Worm (Caenorhabditis elegans) whole organism, mixed stage, embryonic: ENCODE results near the gene rnst-2.

Experiments
- bed-3 ChIP-seq: fragments of 200-800 bp; sonication (Bioruptor generic); optimal IDR thresholded peaks from 3 replicates; lab custom pipeline; 2018; ENCODE audit warnings: mild to moderate bottlenecking, missing genetic modification characterization, moderate library complexity, missing compliant biosample characterization
- ceh-39 ChIP-seq: fragments of 150-350 bp; optimal IDR thresholded peaks from 2 replicates; lab custom pipeline; 2014; ENCODE audit warnings: missing biosample characterization, missing genetic modification characterization
- ceh-43 ChIP-seq: fragments of 200-800 bp; sonication (Bioruptor generic); optimal IDR thresholded peaks from 2 replicates; lab custom pipeline; 2018; ENCODE audit warnings: mild to moderate bottlenecking, missing genetic modification characterization, moderate library complexity, missing compliant biosample characterization
- ceh-83 ChIP-seq: fragments of 200-800 bp; sonication (Bioruptor generic); optimal IDR thresholded peaks from 2 replicates; lab custom pipeline; 2018; ENCODE audit warnings: mild to moderate bottlenecking, missing genetic modification characterization, missing compliant biosample characterization
- ces-1 ChIP-seq: fragments of 150-350 bp; optimal IDR thresholded peaks from 2 replicates; lab custom pipeline; 2014; ENCODE audit warnings: missing biosample characterization, missing genetic modification reagents, missing genetic modification characterization
- cnd-1 ChIP-seq: fragments of 200-800 bp; sonication (Bioruptor generic); optimal IDR thresholded peaks from 2 replicates; lab custom pipeline; 2018; ENCODE audit warnings: mild to moderate bottlenecking, missing genetic modification characterization, missing compliant biosample characterization
- drap-1 ChIP-seq: fragments of 200-800 bp; sonication (Bioruptor generic); optimal IDR thresholded peaks from 3 replicates; lab custom pipeline; 2018; ENCODE audit warnings: mild to moderate bottlenecking, missing genetic modification characterization, missing compliant biosample characterization
- elt-1 ChIP-seq: sonication (generic microtip); optimal IDR thresholded peaks from 2 replicates; lab custom pipeline; 2017; ENCODE audit warnings: missing genetic modification characterization, mild to moderate bottlenecking, missing compliant biosample characterization, antibody characterized with exemption, moderate library complexity, borderline replicate concordance; ENCODE audit not compliant: insufficient read depth
- elt-3 ChIP-seq: fragments of 150-350 bp; optimal IDR thresholded peaks from 2 replicates; lab custom pipeline; 2014; ENCODE audit warnings: missing biosample characterization, missing genetic modification characterization
- flh-1 ChIP-seq: fragments of 200-800 bp; sonication (Bioruptor generic); optimal IDR thresholded peaks from 2 replicates; lab custom pipeline; 2018; ENCODE audit warnings: mild to moderate bottlenecking, missing genetic modification characterization, moderate library complexity, missing compliant biosample characterization
- ham-2 ChIP-seq: fragments of 200-800 bp; sonication (Bioruptor generic); optimal IDR thresholded peaks from 2 replicates; lab custom pipeline; 2018; ENCODE audit warnings: mild to moderate bottlenecking, missing genetic modification characterization, missing compliant biosample characterization
- hlh-1 ChIP-seq: fragments of 150-350 bp; optimal IDR thresholded peaks from 2 replicates; lab custom pipeline; 2014; ENCODE audit warnings: missing biosample characterization, missing genetic modification reagents, missing genetic modification characterization
- lin-13 ChIP-seq: fragments of 150-350 bp; optimal IDR thresholded peaks from 2 replicates; lab custom pipeline; 2014; ENCODE audit warnings: missing biosample characterization, missing genetic modification characterization
- lin-32 ChIP-seq: fragments of 200-800 bp; sonication (Bioruptor generic); optimal IDR thresholded peaks from 2 replicates; lab custom pipeline; 2018; ENCODE audit warnings: mild to moderate bottlenecking, missing genetic modification characterization, missing compliant biosample characterization
- lsy-2 ChIP-seq: fragments of 150-350 bp; optimal IDR thresholded peaks from 2 replicates; lab custom pipeline; 2014; ENCODE audit warnings: missing biosample characterization, missing genetic modification characterization
- mab-5 ChIP-seq: fragments of 150-350 bp; optimal IDR thresholded peaks from 2 replicates; lab custom pipeline; 2014; ENCODE audit warnings: missing biosample characterization, missing genetic modification characterization
- mep-1 ChIP-seq: fragments of 150-350 bp; optimal IDR thresholded peaks from 2 replicates; lab custom pipeline; 2017; ENCODE audit warnings: missing biosample characterization, missing genetic modification reagents, missing genetic modification characterization, inconsistent platforms
- mls-2 ChIP-seq: sonication (generic microtip); optimal IDR thresholded peaks from 2 replicates; lab custom pipeline; 2016; ENCODE audit warnings: mild to moderate bottlenecking, missing genetic modification characterization, moderate library complexity, missing compliant biosample characterization
- nhr-12 ChIP-seq: fragments of 150-350 bp; optimal IDR thresholded peaks from 2 replicates; lab custom pipeline; 2014; ENCODE audit warnings: missing biosample characterization, missing genetic modification characterization
- nhr-2 ChIP-seq: fragments of 150-350 bp; optimal IDR thresholded peaks from 2 replicates; lab custom pipeline; 2014; ENCODE audit warnings: missing biosample characterization, missing genetic modification characterization
- nhr-237 ChIP-seq: fragments of 150-350 bp; optimal IDR thresholded peaks from 2 replicates; lab custom pipeline; 2014; ENCODE audit warnings: missing biosample characterization, missing genetic modification characterization
- nhr-28 ChIP-seq: fragments of 150-350 bp; optimal IDR thresholded peaks from 2 replicates; lab custom pipeline; 2014; ENCODE audit warnings: missing biosample characterization, missing genetic modification characterization
- nhr-76 ChIP-seq: sonication (generic microtip); optimal IDR thresholded peaks from 2 replicates; lab custom pipeline; 2017; ENCODE audit warnings: missing biosample characterization, missing genetic modification characterization
- pha-4 ChIP-seq: fragments of 150-350 bp; optimal IDR thresholded peaks from 2 replicates; lab custom pipeline; 2018; ENCODE audit warnings: missing biosample characterization, missing genetic modification reagents, missing genetic modification characterization
- sem-2 ChIP-seq: fragments of 200-800 bp; sonication (Bioruptor generic); optimal IDR thresholded peaks from 2 replicates; lab custom pipeline; 2018; ENCODE audit warnings: mild to moderate bottlenecking, missing genetic modification characterization, missing compliant biosample characterization
- snpc-4 ChIP-seq: fragments of 150-350 bp; optimal IDR thresholded peaks from 2 replicates; lab custom pipeline; 2014; ENCODE audit warnings: missing biosample characterization, missing genetic modification characterization
- sptf-1 ChIP-seq: sonication (generic microtip); optimal IDR thresholded peaks from 2 replicates; lab custom pipeline; 2017; ENCODE audit warnings: mild to moderate bottlenecking, missing genetic modification characterization, moderate library complexity, missing compliant biosample characterization
- tbx-8 ChIP-seq: fragments of 200-800 bp; sonication (Bioruptor generic); optimal IDR thresholded peaks from 2 replicates; lab custom pipeline; 2018; ENCODE audit warnings: mild to moderate bottlenecking, missing genetic modification characterization, moderate library complexity, missing compliant biosample characterization
- unc-120 ChIP-seq: sonication (generic microtip); optimal IDR thresholded peaks from 2 replicates; lab custom pipeline; 2017; ENCODE audit warnings: missing genetic modification characterization, missing compliant biosample characterization; ENCODE audit not compliant: poor library complexity, severe bottlenecking
- unc-39 ChIP-seq: fragments of 150-350 bp; optimal IDR thresholded peaks from 2 replicates; lab custom pipeline; 2014; ENCODE audit warnings: missing biosample characterization, missing genetic modification characterization
- unc-62 ChIP-seq: fragments of 150-350 bp; optimal IDR thresholded peaks from 2 replicates; lab custom pipeline; 2014; ENCODE audit warnings: missing biosample characterization, missing genetic modification reagents, missing genetic modification characterization
- zip-8 ChIP-seq: fragments of 150-350 bp; optimal IDR thresholded peaks from 2 replicates; lab custom pipeline; 2014; ENCODE audit warnings: missing biosample characterization, missing genetic modification characterization
- ztf-11 ChIP-seq: fragments of 150-350 bp; optimal IDR thresholded peaks from 2 replicates; lab custom pipeline; 2014; ENCODE audit warnings: missing biosample characterization, missing genetic modification characterization

The rnst-2 gene

DNA sequence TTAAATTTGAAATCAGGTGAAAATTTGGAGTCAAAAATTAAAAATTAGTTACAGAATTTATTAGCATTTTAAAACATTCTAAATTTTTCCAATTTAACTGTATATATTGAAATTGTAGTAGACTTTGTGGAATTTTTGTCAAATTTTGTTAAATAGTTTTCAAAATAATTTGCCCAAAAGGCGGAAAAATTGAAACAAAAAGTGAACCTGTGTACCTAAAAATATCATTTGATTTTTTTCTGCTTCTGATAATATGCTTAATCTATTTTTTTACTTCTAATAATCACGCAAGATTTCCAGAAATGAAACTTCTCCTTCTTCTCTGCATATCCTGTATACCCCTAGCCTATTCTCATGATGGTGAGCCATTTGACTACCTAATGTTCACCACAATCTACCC, at the start of gene rnst-2:
rnst-2 (plus strand) TSS at position 301 of the 400 bp plus-strand sequence.
- no peak for TF ChIP-seq mls-2 (tag; lab: Kevin White, UChicago)
- no peak for TF ChIP-seq snpc-4 (tag; lab: Kevin White, UChicago)
- TF ChIP-seq elt-3 (tag; lab: Kevin White, UChicago): no peak
- no peak for TF ChIP-seq unc-62
- no peak for TF ChIP-seq sem-2 (GFP tag; lab: Kevin White, UChicago)
- no peak for TF ChIP-seq tbx-8 (GFP tag; lab: Kevin White, UChicago)
- no peak for TF ChIP-seq ztf-11 (tag; lab: Kevin White, UChicago)
- no peak for TF ChIP-seq nhr-237 (tag; lab: Kevin White, UChicago)
- no peak for TF ChIP-seq drap-1 (GFP tag; lab: Kevin White, UChicago)
- TF ChIP-seq bed-3 (GFP tag; lab: Kevin White, UChicago): no peak

DNA sequence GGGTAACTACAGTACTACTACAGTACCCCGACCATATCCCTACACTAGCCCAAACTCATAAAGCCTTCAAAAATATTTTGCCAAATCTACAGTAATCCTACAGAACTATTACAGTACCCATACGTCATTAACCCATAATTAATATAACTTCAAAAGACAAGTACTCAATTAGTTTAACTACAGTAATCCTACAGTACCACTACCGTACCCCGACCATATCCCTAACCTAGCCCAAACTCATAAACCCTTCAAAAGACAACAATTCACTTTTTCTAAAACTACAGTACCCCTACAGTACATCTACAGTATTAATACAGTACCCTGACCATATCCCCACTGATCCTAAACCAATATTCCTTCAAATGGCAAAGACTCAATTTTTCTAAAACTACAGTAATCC, 47.8 kb upstream of the rnst-2 start:
- TF ChIP-seq snpc-4 (tag; lab: Kevin White, UChicago): no peak

DNA sequence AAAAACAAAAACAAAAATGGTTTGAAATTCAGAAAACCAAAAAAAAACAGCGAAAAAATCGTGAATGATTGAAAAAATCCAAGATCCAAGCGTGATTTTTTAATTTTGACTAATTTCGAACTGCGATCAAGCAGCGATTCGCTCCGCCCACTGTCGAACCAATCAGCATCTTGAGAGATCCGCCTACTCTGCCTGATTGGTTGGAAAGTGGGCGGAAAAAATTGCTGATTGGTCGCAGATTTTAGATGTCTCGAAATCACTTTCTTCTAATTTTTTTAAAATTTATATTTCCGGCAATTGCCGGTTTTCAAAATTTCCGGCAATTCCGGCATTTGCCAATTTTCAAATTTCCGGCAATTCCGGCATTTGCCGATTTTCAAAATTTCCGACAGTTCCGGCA, 46.2 kb upstream of the rnst-2 start:
- TF ChIP-seq ceh-83: no peak
- no peak for TF ChIP-seq nhr-12 (tag; lab: Kevin White, UChicago)
- no peak for TF ChIP-seq unc-39 (tag; lab: Kevin White, UChicago)
- TF ChIP-seq nhr-237 (tag; lab: Kevin White, UChicago): no peak
- no peak for TF ChIP-seq mls-2 (tag; lab: Kevin White, UChicago)
- TF ChIP-seq cnd-1 (tag; lab: Kevin White, UChicago): no peak
- TF ChIP-seq sptf-1 (tag; lab: Kevin White, UChicago): no peak
- TF ChIP-seq lin-13: no peak
- no peak for TF ChIP-seq mep-1
- TF ChIP-seq lin-32 (GFP tag; lab: Kevin White, UChicago): no peak
- no peak for TF ChIP-seq unc-62
- no peak for TF ChIP-seq ztf-11 (tag; lab: Kevin White, UChicago)
- no peak for TF ChIP-seq elt-3 (tag; lab: Kevin White, UChicago)
- TF ChIP-seq ces-1 (GFP tag; lab: Kevin White, UChicago): no peak

DNA sequence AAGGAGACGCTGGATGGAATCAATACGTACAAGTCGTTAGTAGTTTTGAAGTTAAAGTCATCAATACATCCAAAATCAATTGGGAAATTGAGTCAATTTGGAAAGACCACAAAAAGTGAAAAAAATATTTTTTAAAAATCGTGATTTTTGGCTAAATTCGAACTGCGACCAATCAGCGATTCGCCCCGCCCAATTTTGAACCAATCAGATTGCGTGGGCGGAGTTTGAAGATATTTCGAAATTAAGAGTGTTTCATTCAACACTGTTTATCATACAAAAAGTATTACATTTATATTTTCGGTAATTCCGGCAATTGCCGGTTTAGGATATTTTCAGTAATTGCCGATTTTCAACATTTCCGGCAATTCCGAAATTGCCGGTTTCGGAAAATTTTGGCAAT, 44.2 kb upstream of the rnst-2 start:
- TF ChIP-seq nhr-12 (tag; lab: Kevin White, UChicago) (no peak), ceh-39 (no peak), ceh-43 (no peak), unc-120 (tag; lab: Kevin White, UChicago) (no peak), cnd-1 (tag; lab: Kevin White, UChicago) (no peak), lsy-2 (tag; lab: Kevin White, UChicago) (no peak), tbx-8 (GFP tag; lab: Kevin White, UChicago) (no peak), unc-39 (tag; lab: Kevin White, UChicago) (no peak), elt-1 (tag; lab: Kevin White, UChicago) (no peak), sptf-1 (tag; lab: Kevin White, UChicago) (no peak), lin-13 (no peak), nhr-2 (no peak), ham-2 (GFP tag; lab: Kevin White, UChicago) (no peak), drap-1 (GFP tag; lab: Kevin White, UChicago) (no peak), unc-62 (no peak), nhr-237 (tag; lab: Kevin White, UChicago) (no peak), pha-4 (tag; lab: Kevin White, UChicago) (no peak), zip-8 (tag; lab: Kevin White, UChicago) (no peak), snpc-4 (tag; lab: Kevin White, UChicago) (no peak), mab-5 (no peak)
- TF ChIP-seq, all 35 proteins: peak for 0

DNA sequence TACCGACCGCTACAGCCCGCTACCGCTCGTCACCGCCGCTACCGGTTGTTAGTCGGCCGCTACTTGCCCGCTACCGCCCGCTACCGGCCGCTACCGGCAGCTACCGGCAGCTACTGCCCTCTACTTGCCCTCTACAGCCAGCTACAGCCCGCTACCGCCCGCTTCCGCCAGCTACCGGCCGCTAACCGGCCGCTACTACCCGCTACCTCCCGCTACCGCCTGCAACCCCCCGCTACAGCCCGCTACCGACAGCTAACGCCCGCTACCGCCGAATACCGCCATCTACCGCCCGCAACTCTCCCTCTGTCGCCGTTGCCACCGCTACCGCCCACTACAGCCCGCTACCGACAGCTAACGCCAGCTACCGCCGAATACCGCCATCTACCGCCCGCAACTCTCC, 39.9 kb upstream of the rnst-2 start:
- no peak for TF ChIP-seq elt-3 (tag; lab: Kevin White, UChicago)
- TF ChIP-seq ham-2 (GFP tag; lab: Kevin White, UChicago): peak; percentile 86
- TF ChIP-seq, all 35 proteins: peak for 1

DNA sequence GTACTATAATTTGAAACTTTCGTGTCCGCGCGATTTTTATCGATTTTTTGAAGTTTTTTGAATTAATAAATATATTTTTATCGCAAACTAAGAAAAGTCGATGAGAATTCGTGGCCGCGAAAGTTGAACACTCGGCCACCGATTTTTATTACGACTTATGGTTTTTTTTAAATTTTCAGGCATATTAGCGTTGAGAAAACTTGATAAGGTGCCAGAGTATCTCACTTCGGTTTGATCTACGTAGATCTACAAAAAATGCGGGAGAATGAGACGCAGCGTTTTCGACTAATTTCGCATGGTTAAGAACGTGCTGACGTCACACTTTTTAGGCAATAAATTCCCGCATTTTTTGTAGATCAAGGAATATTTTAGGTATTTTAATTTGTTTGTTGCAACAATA, 38.0 kb upstream of the rnst-2 start, which contains the start of gene pei-2:
pei-2 (minus strand) TSS at position 101 of the 400 bp plus-strand sequence.
- TF ChIP-seq flh-1 (GFP tag; lab: Kevin White, UChicago) (no peak), sptf-1 (tag; lab: Kevin White, UChicago) (no peak), mab-5 (no peak), nhr-28 (tag; lab: Kevin White, UChicago) (no peak), unc-39 (tag; lab: Kevin White, UChicago) (no peak), nhr-76 (tag; lab: Kevin White, UChicago) (no peak), elt-3 (tag; lab: Kevin White, UChicago) (no peak), nhr-237 (tag; lab: Kevin White, UChicago) (no peak), hlh-1 (no peak), mls-2 (tag; lab: Kevin White, UChicago) (no peak), tbx-8 (GFP tag; lab: Kevin White, UChicago) (no peak), sem-2 (GFP tag; lab: Kevin White, UChicago) (no peak)
